Worm (Caenorhabditis elegans): ENCODE measurements around the gene fbxa-142.

ce11 chrV:16148805-16149204 is 17.7 kb upstream of the fbxa-142 start, which contains the start of gene F10A3.4:
- no peak for TF ChIP-seq ztf-29 (GFP tag; IDR thresholded peaks at IDR 0.05)
- TF ChIP-seq flt-1 (GFP tag; IDR thresholded peaks at IDR 0.05) = no peak
- TF ChIP-seq ref-1 (GFP tag; conservative IDR thresholded peaks at IDR 0.05) = no peak
- no peak for TF ChIP-seq T22C8.4 (GFP tag; IDR thresholded peaks at IDR 0.05)
- no peak for TF ChIP-seq klf-2 (GFP tag; conservative IDR thresholded peaks at IDR 0.05)
- TF ChIP-seq tab-1 (GFP tag; IDR thresholded peaks at IDR 0.05) = no peak
- no peak for TF ChIP-seq cog-1 (tag; optimal IDR thresholded peaks at IDR 0.05)
- no peak for TF ChIP-seq med-1 (GFP tag; optimal IDR thresholded peaks at IDR 0.05; ENCODE audit: insufficient read depth)

Measured in whole organism, midembryonic.